Worm (Caenorhabditis elegans): ENCODE measurements around the gene skr-7.

DNA sequence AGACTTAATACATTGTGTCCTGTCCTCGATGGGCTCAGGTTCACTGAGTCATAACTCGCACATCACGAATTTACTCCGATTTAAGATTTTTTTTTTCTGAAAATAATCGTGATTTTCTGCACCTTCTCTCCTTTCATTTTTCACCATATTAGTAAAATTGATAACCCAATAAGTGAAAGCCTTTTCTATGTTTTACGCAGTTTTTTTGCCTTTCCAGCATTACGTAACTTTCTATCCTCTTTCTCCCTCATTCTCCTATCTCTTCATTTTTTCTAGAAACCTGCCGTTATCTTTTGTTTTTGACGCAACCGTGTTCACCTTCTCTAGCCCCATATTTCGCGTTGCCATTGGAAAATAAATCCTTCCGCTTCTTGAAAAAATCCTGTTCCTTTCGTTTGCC lies 15.0 kb downstream of the skr-7 start:
- TF ChIP-seq ztf-29 (GFP tag; IDR thresholded peaks at IDR 0.05) = no peak
- no peak for TF ChIP-seq klf-2 (GFP tag; conservative IDR thresholded peaks at IDR 0.05)
- TF ChIP-seq ref-1 (GFP tag; conservative IDR thresholded peaks at IDR 0.05) = no peak
- no peak for TF ChIP-seq ztf-23 (GFP tag; IDR thresholded peaks at IDR 0.05)
- no peak for TF ChIP-seq tab-1 (GFP tag; IDR thresholded peaks at IDR 0.05)
- no peak for TF ChIP-seq med-1 (GFP tag; optimal IDR thresholded peaks at IDR 0.05; ENCODE audit: insufficient read depth)
- TF ChIP-seq T22C8.4 (GFP tag; IDR thresholded peaks at IDR 0.05) = no peak
- TF ChIP-seq cog-1 (tag; optimal IDR thresholded peaks at IDR 0.05) = no peak

Measured in whole organism, midembryonic.